Fruit fly (Drosophila melanogaster) whole organism, prepupa: Measurements from ENCODE around the gene CCHa1.

ENCODE experiments used
- Blimp-1 ChIP-seq: fragments of 200-800 bp; sonication (Bioruptor generic); optimal IDR thresholded peaks from 3 replicates; lab custom pipeline; 2017; ENCODE audit warnings: missing biosample characterization, missing genetic modification characterization, mild to moderate bottlenecking, moderate library complexity, missing genetic modification reagents
- CG10631 ChIP-seq: fragments of 200-800 bp; sonication (Bioruptor generic); optimal IDR thresholded peaks from 2 replicates; lab custom pipeline; 2016; ENCODE audit warnings: missing biosample characterization, missing genetic modification characterization
- CG10669 ChIP-seq: fragments of 200-800 bp; sonication (Bioruptor generic); optimal IDR thresholded peaks from 3 replicates; lab custom pipeline; 2018; ENCODE audit warnings: missing biosample characterization, mild to moderate bottlenecking, missing genetic modification characterization, moderate library complexity
- CG11294 ChIP-seq: fragments of 200-800 bp; sonication (Bioruptor generic); IDR thresholded peaks from 2 replicates; pipeline ENCODE4 v1.3.6; 2022; ENCODE audit warnings: missing biosample characterization, missing genetic modification characterization
- CG11762 ChIP-seq: fragments of 200-800 bp; sonication (Bioruptor generic); optimal IDR thresholded peaks from 3 replicates; lab custom pipeline; 2016; ENCODE audit warnings: missing biosample characterization, missing genetic modification characterization; ENCODE audit not compliant: insufficient read depth
- CG11902 ChIP-seq: fragments of 200-800 bp; sonication (Bioruptor generic); optimal IDR thresholded peaks from 3 replicates; lab custom pipeline; 2016; ENCODE audit warnings: missing biosample characterization, missing genetic modification characterization
- CG15336 ChIP-seq: fragments of 200-800 bp; sonication (Bioruptor generic); IDR thresholded peaks from 2 replicates; pipeline ENCODE4 v1.3.6; 2022; ENCODE audit warnings: missing biosample characterization, missing genetic modification characterization
- CG1621 ChIP-seq: fragments of 200-800 bp; sonication (Bioruptor generic); optimal IDR thresholded peaks from 3 replicates; lab custom pipeline; 2018; ENCODE audit warnings: missing biosample characterization, mild to moderate bottlenecking, missing genetic modification characterization
- CG16779 ChIP-seq: fragments of 200-800 bp; sonication (Bioruptor generic); optimal IDR thresholded peaks from 3 replicates; lab custom pipeline; 2017; ENCODE audit warnings: missing biosample characterization, mild to moderate bottlenecking, missing genetic modification characterization
- CG31627 ChIP-seq: fragments of 200-800 bp; sonication (Bioruptor generic); optimal IDR thresholded peaks from 3 replicates; lab custom pipeline; 2016; ENCODE audit warnings: missing biosample characterization, missing genetic modification characterization
- CG34406 ChIP-seq: fragments of 200-800 bp; sonication (Bioruptor generic); optimal IDR thresholded peaks from 3 replicates; lab custom pipeline; 2016; ENCODE audit warnings: missing biosample characterization, missing genetic modification characterization
- CG3919 ChIP-seq: fragments of 200-800 bp; sonication (Bioruptor generic); optimal IDR thresholded peaks from 3 replicates; lab custom pipeline; 2016; ENCODE audit warnings: missing biosample characterization, missing genetic modification characterization
- CG4318 ChIP-seq: fragments of 200-800 bp; sonication (Bioruptor generic); optimal IDR thresholded peaks from 3 replicates; lab custom pipeline; 2017; ENCODE audit warnings: missing biosample characterization, mild to moderate bottlenecking, missing genetic modification characterization
- CG6276 ChIP-seq: fragments of 200-800 bp; sonication (Bioruptor generic); optimal IDR thresholded peaks from 2 replicates; lab custom pipeline; 2017; ENCODE audit warnings: missing biosample characterization, mild to moderate bottlenecking, missing genetic modification characterization
- CG6808 ChIP-seq: fragments of 200-800 bp; sonication (Bioruptor generic); optimal IDR thresholded peaks from 3 replicates; lab custom pipeline; 2017; ENCODE audit warnings: missing biosample characterization, missing genetic modification characterization, mild to moderate bottlenecking, moderate library complexity, missing genetic modification reagents
- CG6854 ChIP-seq: fragments of 200-800 bp; sonication (Bioruptor generic); optimal IDR thresholded peaks from 2 replicates; lab custom pipeline; 2017; ENCODE audit warnings: missing biosample characterization, mild to moderate bottlenecking, missing genetic modification characterization
- CG7368 ChIP-seq: fragments of 200-800 bp; sonication (Bioruptor generic); optimal IDR thresholded peaks from 3 replicates; lab custom pipeline; 2016; ENCODE audit warnings: missing biosample characterization, missing genetic modification characterization
- CG8119 ChIP-seq: fragments of 200-800 bp; sonication (Bioruptor generic); IDR thresholded peaks from 3 replicates; pipeline ENCODE4 v1.3.6; 2022; ENCODE audit warnings: missing biosample characterization, missing genetic modification characterization
- CG8632 ChIP-seq: fragments of 200-800 bp; sonication (Bioruptor generic); optimal IDR thresholded peaks from 3 replicates; lab custom pipeline; 2016; ENCODE audit warnings: missing biosample characterization, missing genetic modification characterization
- Eip75B ChIP-seq: fragments of 200-800 bp; sonication (Bioruptor generic); optimal IDR thresholded peaks from 3 replicates; lab custom pipeline; 2016; ENCODE audit warnings: missing biosample characterization, missing genetic modification characterization
- Ets21C ChIP-seq: fragments of 200-800 bp; sonication (Bioruptor generic); optimal IDR thresholded peaks from 3 replicates; lab custom pipeline; 2016; ENCODE audit warnings: missing biosample characterization, missing genetic modification characterization
- Ets96B ChIP-seq: fragments of 200-800 bp; optimal IDR thresholded peaks from 2 replicates; lab custom pipeline; 2019; ENCODE audit warnings: missing biosample characterization, mild to moderate bottlenecking, missing genetic modification characterization, moderate library complexity
- Hr38 ChIP-seq: sonication (Bioruptor generic); optimal IDR thresholded peaks from 2 replicates; lab custom pipeline; 2016; ENCODE audit warnings: missing biosample characterization, missing genetic modification characterization
- Hr39 ChIP-seq: fragments of 200-800 bp; sonication (Bioruptor generic); optimal IDR thresholded peaks from 2 replicates; lab custom pipeline; 2016; ENCODE audit warnings: missing biosample characterization, missing genetic modification characterization
- Hr4 ChIP-seq: fragments of 200-800 bp; sonication (Bioruptor generic); optimal IDR thresholded peaks from 3 replicates; lab custom pipeline; 2016; ENCODE audit warnings: missing biosample characterization, missing genetic modification characterization
- Lpt ChIP-seq: fragments of 200-800 bp; sonication (Bioruptor generic); optimal IDR thresholded peaks from 3 replicates; lab custom pipeline; 2016; ENCODE audit warnings: missing biosample characterization, missing genetic modification characterization
- Met ChIP-seq: fragments of 200-800 bp; sonication (Bioruptor generic); optimal IDR thresholded peaks from 3 replicates; lab custom pipeline; 2016; ENCODE audit warnings: missing biosample characterization, missing genetic modification characterization
- OdsH ChIP-seq: fragments of 200-800 bp; sonication (Bioruptor generic); optimal IDR thresholded peaks from 3 replicates; lab custom pipeline; 2016; ENCODE audit warnings: missing biosample characterization, missing genetic modification characterization
- Smox ChIP-seq: fragments of 200-800 bp; sonication (Bioruptor generic); optimal IDR thresholded peaks from 3 replicates; lab custom pipeline; 2016; ENCODE audit warnings: missing biosample characterization, missing genetic modification characterization
- Sox102F ChIP-seq: fragments of 200-800 bp; sonication (Bioruptor generic); optimal IDR thresholded peaks from 2 replicates; lab custom pipeline; 2016; ENCODE audit warnings: missing biosample characterization, mild to moderate bottlenecking, missing genetic modification characterization
- Sox15 ChIP-seq: fragments of 200-800 bp; sonication (Bioruptor generic); optimal IDR thresholded peaks from 3 replicates; lab custom pipeline; 2016; ENCODE audit warnings: missing biosample characterization, missing genetic modification characterization
- achi ChIP-seq: fragments of 200-800 bp; sonication (Bioruptor generic); optimal IDR thresholded peaks from 3 replicates; lab custom pipeline; 2016; ENCODE audit warnings: missing biosample characterization, missing genetic modification characterization
- acj6 ChIP-seq: fragments of 200-800 bp; sonication (Bioruptor generic); optimal IDR thresholded peaks from 3 replicates; lab custom pipeline; 2016; ENCODE audit warnings: missing biosample characterization, missing genetic modification characterization
- cyc ChIP-seq: fragments of 200-800 bp; sonication (Bioruptor generic); optimal IDR thresholded peaks from 3 replicates; lab custom pipeline; 2016; ENCODE audit warnings: missing biosample characterization, missing genetic modification characterization
- dsx ChIP-seq: fragments of 200-800 bp; optimal IDR thresholded peaks from 3 replicates; lab custom pipeline; 2019; ENCODE audit warnings: missing biosample characterization, mild to moderate bottlenecking, missing genetic modification characterization, moderate library complexity; ENCODE audit not compliant: poor library complexity, severe bottlenecking
- eg ChIP-seq: fragments of 200-800 bp; sonication (Bioruptor generic); IDR thresholded peaks from 3 replicates; pipeline ENCODE4 v1.3.6; 2022; ENCODE audit warnings: missing biosample characterization, missing genetic modification characterization
- esn ChIP-seq: fragments of 200-800 bp; sonication (Bioruptor generic); optimal IDR thresholded peaks from 2 replicates; lab custom pipeline; 2016; ENCODE audit warnings: missing biosample characterization, mild to moderate bottlenecking, missing genetic modification characterization, moderate library complexity
- fkh ChIP-seq: fragments of 200-800 bp; sonication (Bioruptor generic); optimal IDR thresholded peaks from 3 replicates; lab custom pipeline; 2017; ENCODE audit warnings: missing biosample characterization, mild to moderate bottlenecking, missing genetic modification characterization, moderate library complexity
- net ChIP-seq: fragments of 200-800 bp; sonication (Bioruptor generic); optimal IDR thresholded peaks from 3 replicates; lab custom pipeline; 2016; ENCODE audit warnings: missing biosample characterization, missing genetic modification characterization
- pdm3 ChIP-seq: fragments of 200-800 bp; sonication (Bioruptor generic); optimal IDR thresholded peaks from 3 replicates; lab custom pipeline; 2016; ENCODE audit warnings: missing biosample characterization, missing genetic modification characterization
- salr ChIP-seq, 2 experiments: fragments of 200-800 bp; sonication (Bioruptor generic); optimal IDR thresholded peaks; 3 replicates each; lab custom pipeline; 2016 to 2018; ENCODE audit warnings: missing biosample characterization in 2 of 2, missing genetic modification characterization in 2 of 2, mild to moderate bottlenecking in 1 of 2
- spab ChIP-seq: fragments of 200-800 bp; sonication (Bioruptor generic); optimal IDR thresholded peaks from 2 replicates; lab custom pipeline; 2017; ENCODE audit warnings: missing biosample characterization, mild to moderate bottlenecking, missing genetic modification characterization, missing genetic modification reagents
- ss ChIP-seq, 2 experiments: fragments of 200-800 bp; sonication (Bioruptor generic); optimal IDR thresholded peaks; 2 replicates in 1 of 2; 3 replicates in 1 of 2; lab custom pipeline; 2017 to 2018; ENCODE audit warnings: mild to moderate bottlenecking in 2 of 2, missing biosample characterization in 2 of 2, missing genetic modification characterization in 2 of 2, moderate library complexity in 1 of 2
- svp ChIP-seq: fragments of 200-800 bp; sonication (Bioruptor generic); peaks from one replicate; lab custom pipeline; 2016; ENCODE audit warnings: missing biosample characterization, missing genetic modification characterization
- topi ChIP-seq: fragments of 200-800 bp; sonication (Bioruptor generic); optimal IDR thresholded peaks from 3 replicates; lab custom pipeline; 2016; ENCODE audit warnings: missing biosample characterization, missing genetic modification characterization
- vri ChIP-seq: fragments of 200-800 bp; sonication (Bioruptor generic); optimal IDR thresholded peaks from 3 replicates; lab custom pipeline; 2016; ENCODE audit warnings: missing biosample characterization, mild to moderate bottlenecking, missing genetic modification characterization

Gene CCHa1

dm6 chr3R:14052182-14053036 lies 44.2 kb downstream of the CCHa1 start (continued):
- TF ChIP-seq salr (GFP tag; optimal IDR thresholded peaks at IDR 0.05; lab: Kevin White, UChicago) (peak in 1 of 2 experiments; percentile 94), Smox (GFP tag; lab: Kevin White, UChicago) (no peak), esn (GFP tag; lab: Kevin White, UChicago) (no peak), CG6276 (peak; percentile 92), CG3919 (peak; percentile 83), CG11294 (peak; percentile 84), CG31627 (GFP tag; lab: Kevin White, UChicago) (no peak), CG1621 (tag; lab: Kevin White, UChicago) (no peak), OdsH (GFP tag; lab: Kevin White, UChicago) (peak; percentile 84), Sox15 (GFP tag; lab: Kevin White, UChicago) (no peak)

- TF ChIP-seq Lpt (GFP tag; lab: Kevin White, UChicago), result no peak
- TF ChIP-seq svp (GFP tag; lab: Kevin White, UChicago), result no peak
- no peak for TF ChIP-seq Met (GFP tag; lab: Kevin White, UChicago)
- TF ChIP-seq vri (GFP tag; lab: Kevin White, UChicago), result peak; percentile 46
- TF ChIP-seq CG15336 (GFP tag; lab: Robert Waterston, UW), result 0 out of 2 replicates have a peak, but pooled peaks have one; percentile 13
- no peak for TF ChIP-seq Blimp-1 (GFP tag; lab: Kevin White, UChicago)
- peak; percentile 11 to 39 for TF ChIP-seq ss (GFP tag; optimal IDR thresholded peaks at IDR 0.05; lab: Kevin White, UChicago)
- TF ChIP-seq Sox102F (GFP tag; lab: Kevin White, UChicago), result no peak
- TF ChIP-seq eg (GFP tag; lab: Robert Waterston, UW), result peak; percentile 65; the same call in 2 of the 3 replicates
- TF ChIP-seq Ets21C (GFP tag; lab: Kevin White, UChicago), result no peak
- TF ChIP-seq spab (GFP tag; lab: Kevin White, UChicago), result no peak
- TF ChIP-seq topi (GFP tag; lab: Kevin White, UChicago), result no peak
- TF ChIP-seq CG31627 (GFP tag; lab: Kevin White, UChicago), result no peak
- TF ChIP-seq achi (GFP tag; lab: Kevin White, UChicago), result no peak
- TF ChIP-seq CG11902 (GFP tag; lab: Kevin White, UChicago), result no peak
- no peak for TF ChIP-seq CG7368 (GFP tag; lab: Kevin White, UChicago)
- no peak for TF ChIP-seq CG11762 (GFP tag; lab: Kevin White, UChicago)
- TF ChIP-seq net (GFP tag; lab: Kevin White, UChicago), result no peak
- no peak for TF ChIP-seq CG10669 (GFP tag; lab: Kevin White, UChicago)
- no peak for TF ChIP-seq salr (GFP tag; optimal IDR thresholded peaks at IDR 0.05; lab: Kevin White, UChicago)
- no peak for TF ChIP-seq Hr4 (GFP tag; lab: Kevin White, UChicago)
- no peak for TF ChIP-seq Sox15 (GFP tag; lab: Kevin White, UChicago)
- peak; percentile 2 for TF ChIP-seq CG1621 (tag; lab: Kevin White, UChicago)
- TF ChIP-seq CG6854 (GFP tag; lab: Kevin White, UChicago), result no peak
- no peak for TF ChIP-seq CG4318 (GFP tag; lab: Kevin White, UChicago)
- no peak for TF ChIP-seq Ets96B (tag; lab: Kevin White, UChicago)
- TF ChIP-seq CG10631 (GFP tag; lab: Kevin White, UChicago), result no peak
- TF ChIP-seq Hr39, result no peak
- no peak for TF ChIP-seq cyc (GFP tag; lab: Kevin White, UChicago)
- TF ChIP-seq CG8632 (GFP tag; lab: Kevin White, UChicago), result no peak
- TF ChIP-seq CG6808 (GFP tag; lab: Kevin White, UChicago), result peak; percentile 4
- no peak for TF ChIP-seq OdsH (GFP tag; lab: Kevin White, UChicago)
- TF ChIP-seq acj6 (GFP tag; lab: Kevin White, UChicago), result no peak
- no peak for TF ChIP-seq CG3919
- peak; percentile 44 for TF ChIP-seq fkh (GFP tag; lab: Kevin White, UChicago)
- TF ChIP-seq dsx (GFP tag; lab: Kevin White, UChicago), result peak; percentile 24
- no peak for TF ChIP-seq pdm3 (GFP tag; lab: Kevin White, UChicago)
- peak; percentile 25 for TF ChIP-seq CG6276
- no peak for TF ChIP-seq Hr38 (GFP tag; lab: Kevin White, UChicago)
- no peak for TF ChIP-seq CG8119 (GFP tag; lab: Robert Waterston, UW)
- peak; percentile 61 for TF ChIP-seq CG16779 (tag; lab: Kevin White, UChicago)
- TF ChIP-seq Smox (GFP tag; lab: Kevin White, UChicago), result no peak
- no peak for TF ChIP-seq CG34406 (GFP tag; lab: Kevin White, UChicago)
- no peak for TF ChIP-seq Eip75B (GFP tag; lab: Kevin White, UChicago)
- no peak for TF ChIP-seq CG11294
These were observed 45.2 kb downstream of the CCHa1 start for dm6 chr3R:14051391-14051852.
